Worm (Caenorhabditis elegans) whole organism, mixed stage, embryonic: ENCODE data around the gene sre-49.

Experiments
- M03D4.4 ChIP-seq: sonication (generic microtip); optimal IDR thresholded peaks from 2 replicates; lab custom pipeline; 2017; ENCODE audit warnings: mild to moderate bottlenecking, missing genetic modification characterization, missing compliant biosample characterization
- bed-3 ChIP-seq: fragments of 200-800 bp; sonication (Bioruptor generic); optimal IDR thresholded peaks from 3 replicates; lab custom pipeline; 2018; ENCODE audit warnings: mild to moderate bottlenecking, missing genetic modification characterization, moderate library complexity, missing compliant biosample characterization
- ceh-43 ChIP-seq: fragments of 200-800 bp; sonication (Bioruptor generic); optimal IDR thresholded peaks from 2 replicates; lab custom pipeline; 2018; ENCODE audit warnings: mild to moderate bottlenecking, missing genetic modification characterization, moderate library complexity, missing compliant biosample characterization
- ceh-83 ChIP-seq: fragments of 200-800 bp; sonication (Bioruptor generic); optimal IDR thresholded peaks from 2 replicates; lab custom pipeline; 2018; ENCODE audit warnings: mild to moderate bottlenecking, missing genetic modification characterization, missing compliant biosample characterization
- ces-1 ChIP-seq: fragments of 150-350 bp; optimal IDR thresholded peaks from 2 replicates; lab custom pipeline; 2014; ENCODE audit warnings: missing biosample characterization, missing genetic modification reagents, missing genetic modification characterization
- cnd-1 ChIP-seq: fragments of 200-800 bp; sonication (Bioruptor generic); optimal IDR thresholded peaks from 2 replicates; lab custom pipeline; 2018; ENCODE audit warnings: mild to moderate bottlenecking, missing genetic modification characterization, missing compliant biosample characterization
- drap-1 ChIP-seq: fragments of 200-800 bp; sonication (Bioruptor generic); optimal IDR thresholded peaks from 3 replicates; lab custom pipeline; 2018; ENCODE audit warnings: mild to moderate bottlenecking, missing genetic modification characterization, missing compliant biosample characterization
- elt-1 ChIP-seq: sonication (generic microtip); optimal IDR thresholded peaks from 2 replicates; lab custom pipeline; 2017; ENCODE audit warnings: missing genetic modification characterization, mild to moderate bottlenecking, missing compliant biosample characterization, antibody characterized with exemption, moderate library complexity, borderline replicate concordance; ENCODE audit not compliant: insufficient read depth
- flh-1 ChIP-seq: fragments of 200-800 bp; sonication (Bioruptor generic); optimal IDR thresholded peaks from 2 replicates; lab custom pipeline; 2018; ENCODE audit warnings: mild to moderate bottlenecking, missing genetic modification characterization, moderate library complexity, missing compliant biosample characterization
- ham-2 ChIP-seq: fragments of 200-800 bp; sonication (Bioruptor generic); optimal IDR thresholded peaks from 2 replicates; lab custom pipeline; 2018; ENCODE audit warnings: mild to moderate bottlenecking, missing genetic modification characterization, missing compliant biosample characterization
- hlh-1 ChIP-seq: fragments of 150-350 bp; optimal IDR thresholded peaks from 2 replicates; lab custom pipeline; 2014; ENCODE audit warnings: missing biosample characterization, missing genetic modification reagents, missing genetic modification characterization
- lin-13 ChIP-seq: fragments of 150-350 bp; optimal IDR thresholded peaks from 2 replicates; lab custom pipeline; 2014; ENCODE audit warnings: missing biosample characterization, missing genetic modification characterization
- lin-32 ChIP-seq: fragments of 200-800 bp; sonication (Bioruptor generic); optimal IDR thresholded peaks from 2 replicates; lab custom pipeline; 2018; ENCODE audit warnings: mild to moderate bottlenecking, missing genetic modification characterization, missing compliant biosample characterization
- lsy-2 ChIP-seq: fragments of 150-350 bp; optimal IDR thresholded peaks from 2 replicates; lab custom pipeline; 2014; ENCODE audit warnings: missing biosample characterization, missing genetic modification characterization
- mab-5 ChIP-seq: fragments of 150-350 bp; optimal IDR thresholded peaks from 2 replicates; lab custom pipeline; 2014; ENCODE audit warnings: missing biosample characterization, missing genetic modification characterization
- mep-1 ChIP-seq: fragments of 150-350 bp; optimal IDR thresholded peaks from 2 replicates; lab custom pipeline; 2017; ENCODE audit warnings: missing biosample characterization, missing genetic modification reagents, missing genetic modification characterization, inconsistent platforms
- mls-2 ChIP-seq: sonication (generic microtip); optimal IDR thresholded peaks from 2 replicates; lab custom pipeline; 2016; ENCODE audit warnings: mild to moderate bottlenecking, missing genetic modification characterization, moderate library complexity, missing compliant biosample characterization
- nhr-12 ChIP-seq: fragments of 150-350 bp; optimal IDR thresholded peaks from 2 replicates; lab custom pipeline; 2014; ENCODE audit warnings: missing biosample characterization, missing genetic modification characterization
- nhr-237 ChIP-seq: fragments of 150-350 bp; optimal IDR thresholded peaks from 2 replicates; lab custom pipeline; 2014; ENCODE audit warnings: missing biosample characterization, missing genetic modification characterization
- nhr-28 ChIP-seq: fragments of 150-350 bp; optimal IDR thresholded peaks from 2 replicates; lab custom pipeline; 2014; ENCODE audit warnings: missing biosample characterization, missing genetic modification characterization
- pha-4 ChIP-seq: fragments of 150-350 bp; optimal IDR thresholded peaks from 2 replicates; lab custom pipeline; 2018; ENCODE audit warnings: missing biosample characterization, missing genetic modification reagents, missing genetic modification characterization
- sem-2 ChIP-seq: fragments of 200-800 bp; sonication (Bioruptor generic); optimal IDR thresholded peaks from 2 replicates; lab custom pipeline; 2018; ENCODE audit warnings: mild to moderate bottlenecking, missing genetic modification characterization, missing compliant biosample characterization
- snpc-4 ChIP-seq: fragments of 150-350 bp; optimal IDR thresholded peaks from 2 replicates; lab custom pipeline; 2014; ENCODE audit warnings: missing biosample characterization, missing genetic modification characterization
- sptf-1 ChIP-seq: sonication (generic microtip); optimal IDR thresholded peaks from 2 replicates; lab custom pipeline; 2017; ENCODE audit warnings: mild to moderate bottlenecking, missing genetic modification characterization, moderate library complexity, missing compliant biosample characterization
- tbx-8 ChIP-seq: fragments of 200-800 bp; sonication (Bioruptor generic); optimal IDR thresholded peaks from 2 replicates; lab custom pipeline; 2018; ENCODE audit warnings: mild to moderate bottlenecking, missing genetic modification characterization, moderate library complexity, missing compliant biosample characterization
- unc-120 ChIP-seq: sonication (generic microtip); optimal IDR thresholded peaks from 2 replicates; lab custom pipeline; 2017; ENCODE audit warnings: missing genetic modification characterization, missing compliant biosample characterization; ENCODE audit not compliant: poor library complexity, severe bottlenecking
- unc-62 ChIP-seq: fragments of 150-350 bp; optimal IDR thresholded peaks from 2 replicates; lab custom pipeline; 2014; ENCODE audit warnings: missing biosample characterization, missing genetic modification reagents, missing genetic modification characterization
- zip-8 ChIP-seq: fragments of 150-350 bp; optimal IDR thresholded peaks from 2 replicates; lab custom pipeline; 2014; ENCODE audit warnings: missing biosample characterization, missing genetic modification characterization
- ztf-11 ChIP-seq: fragments of 150-350 bp; optimal IDR thresholded peaks from 2 replicates; lab custom pipeline; 2014; ENCODE audit warnings: missing biosample characterization, missing genetic modification characterization

sre-49 gene

DNA sequence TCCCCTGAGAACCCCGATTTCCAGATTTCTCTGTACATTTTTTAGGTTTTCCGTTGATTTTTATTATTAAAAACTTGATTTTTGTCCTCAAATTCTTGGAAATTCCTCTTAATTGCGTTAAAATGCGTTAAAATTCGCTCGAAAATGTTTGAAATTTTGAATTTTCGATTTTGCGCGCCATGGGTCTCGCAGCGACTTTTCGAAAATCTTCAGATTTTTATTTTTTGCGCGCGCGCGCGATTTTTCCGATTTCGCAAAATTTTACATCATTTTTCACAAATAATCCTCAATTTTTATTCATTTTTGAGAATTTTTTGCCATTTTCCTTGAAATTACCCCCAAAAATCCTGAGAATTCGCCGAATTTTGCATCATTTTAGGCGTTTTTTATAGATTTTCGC, 34.6 kb upstream of the sre-49 start:
- TF ChIP-seq tbx-8 = no peak
- no peak for TF ChIP-seq M03D4.4 (tag; lab: Kevin White, UChicago)
- TF ChIP-seq pha-4 = no peak
- TF ChIP-seq sem-2 (GFP tag; lab: Kevin White, UChicago) = no peak
- no peak for TF ChIP-seq lin-13 (tag; lab: Kevin White, UChicago)
- no peak for TF ChIP-seq snpc-4 (tag; lab: Kevin White, UChicago)
- no peak for TF ChIP-seq cnd-1 (tag; lab: Kevin White, UChicago)
- TF ChIP-seq elt-1 (tag; lab: Kevin White, UChicago) = no peak
- no peak for TF ChIP-seq nhr-28 (tag; lab: Kevin White, UChicago)
- no peak for TF ChIP-seq zip-8
- TF ChIP-seq mls-2 = no peak
- TF ChIP-seq mab-5 (tag; lab: Kevin White, UChicago) = no peak
- no peak for TF ChIP-seq unc-120 (tag; lab: Kevin White, UChicago)
- TF ChIP-seq lsy-2 (tag; lab: Kevin White, UChicago) = no peak
- no peak for TF ChIP-seq flh-1 (GFP tag; lab: Kevin White, UChicago)
- no peak for TF ChIP-seq ces-1 (GFP tag; lab: Kevin White, UChicago)

DNA sequence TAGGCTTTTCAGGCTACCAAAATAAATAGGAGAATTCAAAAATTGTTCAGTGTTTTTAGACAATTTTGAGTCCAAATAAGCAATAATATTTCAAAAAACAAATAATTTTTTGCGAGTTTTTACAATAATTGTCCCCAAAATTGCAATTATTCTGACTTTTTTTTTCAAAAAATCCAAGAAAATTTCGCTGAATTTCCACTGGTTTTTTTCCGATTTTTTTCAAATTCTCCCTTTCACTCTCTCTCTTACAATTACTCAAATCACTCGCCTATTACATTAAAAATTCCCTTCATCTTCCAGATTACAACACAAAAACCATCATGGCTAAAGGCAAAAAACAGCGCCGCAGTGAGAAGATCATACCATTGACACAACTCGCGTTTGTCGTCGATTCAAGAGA, 29.6 kb upstream of the sre-49 start, which contains the start of gene Y57A10A.31:
Gene Y57A10A.31 (plus strand): TSS at position 301 of the 400 bp plus-strand sequence.
- TF ChIP-seq mep-1 (tag; lab: Kevin White, UChicago) (no peak), M03D4.4 (tag; lab: Kevin White, UChicago) (no peak), nhr-28 (tag; lab: Kevin White, UChicago) (no peak), elt-1 (tag; lab: Kevin White, UChicago) (no peak), ham-2 (GFP tag; lab: Kevin White, UChicago) (no peak), cnd-1 (tag; lab: Kevin White, UChicago) (no peak), drap-1 (no peak), tbx-8 (no peak), flh-1 (GFP tag; lab: Kevin White, UChicago) (no peak), hlh-1 (tag; lab: Kevin White, UChicago) (no peak), unc-120 (tag; lab: Kevin White, UChicago) (no peak), sem-2 (GFP tag; lab: Kevin White, UChicago) (no peak), lin-32 (no peak), mab-5 (tag; lab: Kevin White, UChicago) (no peak), nhr-237 (tag; lab: Kevin White, UChicago) (no peak), pha-4 (no peak), unc-62 (GFP tag; lab: Kevin White, UChicago) (no peak), lin-13 (tag; lab: Kevin White, UChicago) (no peak)

DNA sequence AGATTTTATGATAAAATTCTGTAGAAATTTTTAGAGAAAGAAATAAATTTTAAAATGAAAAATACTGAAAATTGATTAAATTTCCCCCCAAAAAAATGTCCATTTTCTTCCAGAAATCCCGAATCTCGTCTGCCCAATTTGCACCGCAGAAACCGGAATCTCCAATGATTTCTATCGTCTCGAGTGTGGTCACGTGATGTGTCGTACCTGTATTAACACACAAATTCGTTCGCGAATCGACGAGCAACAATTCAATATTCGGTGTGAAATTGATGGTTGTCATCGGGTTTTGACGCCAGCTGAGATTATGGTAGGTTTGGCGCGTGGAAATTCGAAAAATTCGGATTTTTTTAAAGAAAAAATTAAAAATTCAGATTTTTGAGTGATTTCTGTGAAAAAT, 22.1 kb upstream of the sre-49 start:
- TF ChIP-seq lin-13 (tag; lab: Kevin White, UChicago) = no peak
- TF ChIP-seq drap-1 = no peak
- no peak for TF ChIP-seq nhr-237 (tag; lab: Kevin White, UChicago)
- no peak for TF ChIP-seq sptf-1 (tag; lab: Kevin White, UChicago)
- no peak for TF ChIP-seq nhr-28 (tag; lab: Kevin White, UChicago)
- no peak for TF ChIP-seq elt-1 (tag; lab: Kevin White, UChicago)
- TF ChIP-seq lin-32 = no peak
- no peak for TF ChIP-seq hlh-1 (tag; lab: Kevin White, UChicago)
- no peak for TF ChIP-seq cnd-1 (tag; lab: Kevin White, UChicago)
- TF ChIP-seq bed-3 (GFP tag; lab: Kevin White, UChicago) = no peak
- no peak for TF ChIP-seq mls-2
- TF ChIP-seq ztf-11 (tag; lab: Kevin White, UChicago) = no peak
- TF ChIP-seq unc-62 (GFP tag; lab: Kevin White, UChicago) = no peak
- TF ChIP-seq ces-1 (GFP tag; lab: Kevin White, UChicago) = no peak
- no peak for TF ChIP-seq pha-4
- TF ChIP-seq nhr-12 (tag; lab: Kevin White, UChicago) = no peak
- TF ChIP-seq mep-1 (tag; lab: Kevin White, UChicago) = no peak
- TF ChIP-seq ceh-83 (GFP tag; lab: Kevin White, UChicago) = no peak
- TF ChIP-seq tbx-8 = no peak

DNA sequence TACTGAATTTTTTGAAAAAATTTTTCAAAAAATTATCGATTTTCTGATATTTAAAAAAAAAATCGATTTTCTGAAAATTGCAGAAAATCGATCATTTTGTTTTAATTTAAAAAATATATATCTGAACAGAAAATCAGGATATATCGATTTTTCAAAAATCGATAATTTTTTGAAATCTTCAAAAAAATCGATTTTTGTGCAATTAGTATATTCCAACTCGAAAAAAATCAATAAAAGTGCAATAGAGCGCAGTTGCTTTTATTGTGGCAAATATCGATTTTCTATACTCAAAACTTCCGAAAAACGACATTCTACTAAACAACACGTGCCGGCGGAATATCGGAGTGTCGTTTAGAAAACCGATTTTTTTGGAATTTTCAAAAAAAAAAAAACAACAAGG, 18.0 kb upstream of the sre-49 start:
- no peak for TF ChIP-seq mep-1 (tag; lab: Kevin White, UChicago)
- no peak for TF ChIP-seq unc-62 (GFP tag; lab: Kevin White, UChicago)
- no peak for TF ChIP-seq lin-13 (tag; lab: Kevin White, UChicago)
- TF ChIP-seq hlh-1 (tag; lab: Kevin White, UChicago) = no peak
- no peak for TF ChIP-seq M03D4.4 (tag; lab: Kevin White, UChicago)
- no peak for TF ChIP-seq ceh-43 (GFP tag; lab: Kevin White, UChicago)
